Fruit fly (Drosophila melanogaster): ENCODE data around the gene IntS14.

The IntS14 gene

DNA sequence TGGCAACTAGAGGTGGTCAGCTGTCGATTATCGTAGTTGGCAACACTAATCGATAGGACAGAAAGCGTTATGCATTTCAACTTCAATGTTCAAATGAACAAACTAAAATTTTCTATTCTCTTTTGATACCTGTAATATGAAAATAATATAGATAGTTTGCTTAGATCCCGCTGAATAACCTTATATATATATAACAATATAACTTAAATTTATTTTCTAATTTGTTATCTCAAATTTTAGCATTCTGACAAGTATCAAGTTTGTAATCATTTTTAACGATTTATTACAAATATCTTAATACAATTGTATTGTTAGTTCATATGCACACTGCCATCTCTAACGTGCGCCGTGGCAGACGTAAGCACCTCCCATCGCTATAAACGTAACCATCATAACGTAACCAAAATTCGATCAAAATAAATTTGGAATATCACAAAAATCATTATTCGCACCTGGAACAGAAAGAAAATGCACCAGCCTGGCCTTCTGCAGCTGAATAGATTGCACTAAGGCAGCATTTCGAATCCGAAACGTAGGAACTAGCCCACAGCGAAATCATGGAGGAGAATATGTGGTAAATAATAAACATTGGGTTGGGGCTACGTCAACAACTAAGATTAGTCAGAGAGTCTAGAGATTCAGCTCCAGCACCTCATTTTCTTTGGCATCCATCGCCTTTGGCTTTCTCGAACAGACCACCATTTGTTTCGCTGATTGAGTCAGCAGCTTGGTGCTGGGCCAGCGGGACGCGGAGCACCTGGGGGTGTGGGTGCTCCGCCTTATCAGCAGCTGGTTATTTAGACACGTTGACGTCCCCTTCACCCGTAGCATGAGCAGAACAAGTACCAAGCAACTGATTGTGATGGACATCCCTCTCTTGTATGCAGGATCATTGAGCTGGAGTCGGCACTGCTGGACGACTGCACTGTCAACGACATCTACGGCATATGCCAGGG, 35.0 kb upstream of the IntS14 start, which contains the start of the genes Pino and TBC1D23:
Gene Pino (minus strand): TSS at position 22 of the 956 bp plus-strand sequence.
Gene TBC1D23 (plus strand): TSS at position 385 of the 956 bp plus-strand sequence.
- peak; percentile 45; the same call in 1 of the 3 replicates for TF ChIP-seq fd96Ca (GFP tag; IDR thresholded peaks at IDR 0.05)
- peak; percentile 69 for TF ChIP-seq CG15710 (tag; optimal IDR thresholded peaks at IDR 0.05)
- 0 out of 2 replicates have a peak, but pooled peaks have one; percentile 18 for TF ChIP-seq rn (GFP tag; IDR thresholded peaks at IDR 0.05)
- TF ChIP-seq CG17806 (tag; optimal IDR thresholded peaks at IDR 0.05), result peak; percentile 59
- TF ChIP-seq CG4496 (GFP tag; IDR thresholded peaks at IDR 0.05), result peak; percentile 73
- TF ChIP-seq CG12605 (GFP tag; IDR thresholded peaks at IDR 0.05), result 0 out of 2 replicates have a peak, but pooled peaks have one; percentile 18
- TF ChIP-seq CG13204 (GFP tag; optimal IDR thresholded peaks at IDR 0.05), result no peak
- TF ChIP-seq EcR (GFP tag; optimal IDR thresholded peaks at IDR 0.05), result no peak
- no peak for TF ChIP-seq gl (tag; optimal IDR thresholded peaks at IDR 0.05)
- peak; percentile 47 for TF ChIP-seq Snoo (tag; optimal IDR thresholded peaks at IDR 0.05)
- TF ChIP-seq CG8159 (tag; optimal IDR thresholded peaks at IDR 0.05), result peak; percentile 72
- TF ChIP-seq Pif1A (GFP tag; optimal IDR thresholded peaks at IDR 0.05), result no peak
- peak; percentile 69 for TF ChIP-seq CG14655 (GFP tag; optimal IDR thresholded peaks at IDR 0.05)
- peak; percentile 59 for TF ChIP-seq CG34367 (tag; optimal IDR thresholded peaks at IDR 0.05)
- TF ChIP-seq CG8301 (tag; optimal IDR thresholded peaks at IDR 0.05), result peak; percentile 58
- peak; percentile 59 for TF ChIP-seq Ets98B (GFP tag; IDR thresholded peaks at IDR 0.05)
- TF ChIP-seq D1 (tag; optimal IDR thresholded peaks at IDR 0.05), result no peak
- peak; percentile 66 for TF ChIP-seq CG32121 (GFP tag; IDR thresholded peaks at IDR 0.05)
- peak; percentile 48 for TF ChIP-seq Pif1B (GFP tag; optimal IDR thresholded peaks at IDR 0.05)
- TF ChIP-seq CG10348 (GFP tag; IDR thresholded peaks at IDR 0.05), result no peak
- TF ChIP-seq CG9948 (tag; optimal IDR thresholded peaks at IDR 0.05), result peak; percentile 68

DNA sequence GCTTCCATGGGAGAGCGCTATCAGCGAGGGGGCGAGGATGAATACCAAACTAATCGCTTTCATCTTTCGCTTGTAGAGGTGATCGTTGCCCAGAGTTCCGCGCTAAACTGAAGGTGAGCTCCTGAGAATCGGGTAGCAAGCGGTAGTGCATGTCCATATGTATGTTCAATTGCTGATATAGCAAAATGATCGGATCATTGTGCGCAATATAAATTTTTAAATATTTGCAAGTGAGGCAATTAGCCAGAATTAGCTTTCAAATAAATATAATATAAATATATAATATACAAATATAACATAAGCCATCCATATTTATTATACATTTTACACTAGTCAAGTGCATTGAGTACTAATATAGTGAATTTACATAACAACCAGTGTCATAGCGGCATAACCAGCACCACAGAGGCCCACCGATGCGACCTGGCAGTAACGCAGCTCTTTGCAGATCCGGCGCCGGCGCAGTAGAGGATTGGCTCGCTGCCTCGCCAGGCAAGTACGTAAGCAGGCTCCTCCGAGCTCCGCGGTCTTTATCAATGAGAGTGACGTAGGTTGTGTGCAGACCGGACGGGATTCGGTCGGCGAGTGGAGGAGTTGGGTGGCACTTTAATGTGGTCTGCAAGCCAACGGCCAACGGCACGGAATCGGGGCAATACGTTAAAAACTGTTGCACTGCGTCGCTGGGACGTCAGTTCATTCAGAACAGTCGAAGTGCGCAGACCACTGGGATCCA, 30.1 kb upstream of the IntS14 start, which contains the start of the genes Iris and CG4577:
Gene Iris (minus strand): TSS at position 88 of the 733 bp plus-strand sequence.
Gene CG4577 (plus strand): TSS at position 683 of the 733 bp plus-strand sequence.
- TF ChIP-seq CG13204 (GFP tag; optimal IDR thresholded peaks at IDR 0.05) (peak; percentile 23), CG17806 (tag; optimal IDR thresholded peaks at IDR 0.05) (peak; percentile 2), gl (tag; optimal IDR thresholded peaks at IDR 0.05) (no peak), Pif1A (GFP tag; optimal IDR thresholded peaks at IDR 0.05) (no peak)

DNA sequence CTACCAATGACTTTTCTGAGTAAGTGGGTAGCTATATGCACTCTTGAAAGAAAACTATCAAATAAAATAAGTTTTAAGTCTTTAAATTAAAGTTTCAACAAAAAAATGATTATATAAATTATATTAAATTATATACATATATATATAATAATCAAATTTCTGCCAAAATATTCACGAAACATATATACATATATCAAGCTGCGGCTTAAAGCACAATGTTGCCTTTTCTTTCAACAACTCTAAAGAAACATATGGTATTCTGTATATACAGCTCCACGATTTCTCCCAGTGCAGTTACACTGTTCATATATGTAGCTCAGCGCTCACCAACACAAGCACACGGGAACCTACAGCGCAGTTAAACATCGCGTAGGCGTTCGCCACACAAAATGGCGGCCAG, 28.7 kb upstream of the IntS14 start:
- TF ChIP-seq CG8301 (tag; optimal IDR thresholded peaks at IDR 0.05), result no peak
- TF ChIP-seq Pif1B (GFP tag; optimal IDR thresholded peaks at IDR 0.05), result no peak
- TF ChIP-seq rn (GFP tag; IDR thresholded peaks at IDR 0.05), result no peak
- TF ChIP-seq CG9948 (tag; optimal IDR thresholded peaks at IDR 0.05), result peak; percentile 29
- no peak for TF ChIP-seq CG4496 (GFP tag; IDR thresholded peaks at IDR 0.05)
- TF ChIP-seq CG15710 (tag; optimal IDR thresholded peaks at IDR 0.05), result peak; percentile 25
- TF ChIP-seq CG34367 (tag; optimal IDR thresholded peaks at IDR 0.05), result no peak
- TF ChIP-seq CG8159 (tag; optimal IDR thresholded peaks at IDR 0.05), result peak; percentile 36
- no peak for TF ChIP-seq fd96Ca (GFP tag; IDR thresholded peaks at IDR 0.05)
- TF ChIP-seq CG14655 (GFP tag; optimal IDR thresholded peaks at IDR 0.05), result peak; percentile 29

DNA sequence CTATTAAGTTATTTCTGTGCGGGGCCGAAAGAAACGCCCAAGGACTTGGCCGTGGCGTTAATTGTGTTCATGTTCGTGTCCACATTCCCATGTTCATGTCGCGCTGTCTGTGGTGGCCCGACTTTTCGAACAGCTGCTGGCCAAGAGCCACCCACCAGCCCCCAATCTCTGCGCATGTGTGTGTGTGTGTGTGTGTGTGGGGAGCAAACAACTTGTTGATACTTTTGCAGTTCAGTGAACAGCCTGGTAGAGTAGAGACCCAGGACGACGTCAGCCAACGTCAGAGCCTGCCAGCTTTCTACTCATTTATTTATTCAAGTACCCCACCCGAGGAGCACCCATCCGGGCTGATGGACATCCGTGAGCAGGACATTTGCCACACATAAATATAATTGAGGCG, 27.2 kb upstream of the IntS14 start:
- TF ChIP-seq Pif1A (GFP tag; optimal IDR thresholded peaks at IDR 0.05), result no peak
- peak; percentile 76 for TF ChIP-seq CG12605 (GFP tag; IDR thresholded peaks at IDR 0.05)

DNA sequence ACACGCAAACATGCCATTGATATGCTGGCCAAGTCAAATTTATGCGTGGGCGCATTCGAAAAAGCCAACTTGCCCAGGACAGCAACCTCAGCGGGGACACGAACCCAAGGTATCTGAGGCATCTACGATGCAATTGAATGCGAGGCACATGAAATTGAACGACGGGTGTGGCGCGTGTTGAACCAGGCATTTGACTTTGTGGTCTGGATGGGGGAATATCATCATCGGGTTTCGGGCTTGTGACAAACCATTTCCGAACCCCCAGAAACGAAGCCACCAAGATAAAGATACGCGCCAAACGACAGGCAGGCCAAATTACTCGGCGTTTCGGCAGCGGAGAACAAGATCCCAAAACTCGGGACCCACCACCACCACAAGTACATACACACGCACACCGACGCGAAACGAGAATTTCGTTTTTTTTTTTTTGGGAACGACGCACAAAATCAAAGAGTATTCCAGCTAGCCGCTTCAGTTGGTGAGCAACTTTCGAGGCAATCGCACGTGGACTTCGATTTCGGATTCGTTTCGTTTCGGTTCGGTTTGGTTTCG, 21.4 kb upstream of the IntS14 start, which contains the start of gene MFS3:
Gene MFS3 (plus strand): TSS at position 472 of the 552 bp plus-strand sequence.
- TF ChIP-seq CG4496 (GFP tag; IDR thresholded peaks at IDR 0.05), result peak; percentile 64; the same call in 1 of the 3 replicates
- TF ChIP-seq Pif1A (GFP tag; optimal IDR thresholded peaks at IDR 0.05), result peak; percentile 20
- TF ChIP-seq Ets98B (GFP tag; IDR thresholded peaks at IDR 0.05), result no peak
- TF ChIP-seq Snoo (tag; optimal IDR thresholded peaks at IDR 0.05), result no peak
- TF ChIP-seq CG13204 (GFP tag; optimal IDR thresholded peaks at IDR 0.05), result no peak
- TF ChIP-seq gl (tag; optimal IDR thresholded peaks at IDR 0.05), result peak; percentile 5

DNA sequence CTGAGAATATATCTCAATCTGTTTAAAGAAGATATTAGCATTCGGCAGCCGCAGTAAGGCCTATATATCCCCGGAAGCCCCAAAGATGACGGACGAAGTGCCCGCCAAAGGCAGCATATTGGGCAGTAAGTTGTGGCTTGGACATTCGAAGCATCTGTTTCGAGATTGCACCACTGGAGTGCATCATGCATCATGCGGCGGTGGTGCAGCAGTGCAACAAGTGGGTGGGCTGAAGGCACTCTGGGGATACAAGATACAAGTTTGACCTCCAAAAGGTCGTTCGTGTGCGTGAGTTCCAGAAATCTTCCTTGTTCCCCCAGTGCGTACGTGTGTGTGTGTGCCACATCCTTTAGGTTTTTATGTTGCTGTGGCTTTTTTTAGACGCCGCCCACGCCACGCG, 21.0 kb upstream of the IntS14 start:
- TF ChIP-seq CG15710 (tag; optimal IDR thresholded peaks at IDR 0.05) (no peak), D1 (tag; optimal IDR thresholded peaks at IDR 0.05) (no peak), CG10348 (GFP tag; IDR thresholded peaks at IDR 0.05) (no peak), CG17806 (tag; optimal IDR thresholded peaks at IDR 0.05) (no peak), CG12605 (GFP tag; IDR thresholded peaks at IDR 0.05) (no peak), CG32121 (GFP tag; IDR thresholded peaks at IDR 0.05) (no peak), Ets98B (GFP tag; IDR thresholded peaks at IDR 0.05) (no peak), CG34367 (tag; optimal IDR thresholded peaks at IDR 0.05) (no peak), Pif1A (GFP tag; optimal IDR thresholded peaks at IDR 0.05) (no peak), CG8301 (tag; optimal IDR thresholded peaks at IDR 0.05) (no peak), CG13204 (GFP tag; optimal IDR thresholded peaks at IDR 0.05) (no peak), EcR (GFP tag; optimal IDR thresholded peaks at IDR 0.05) (no peak)
